Fruit fly (Drosophila melanogaster) whole organism, embryonic: Measurements from ENCODE around the gene CG31921.
A peak's percentile ranks its signal among the peaks of the same experiment; 100 is the strongest.

Experiments used
- CG10147 ChIP-seq: fragments of 200-800 bp; sonication (Bioruptor generic); optimal IDR thresholded peaks from 2 replicates; lab custom pipeline; 2019; ENCODE audit warnings: missing biosample characterization, mild to moderate bottlenecking, missing genetic modification characterization, moderate library complexity
- CG10959 ChIP-seq: fragments of 200-800 bp; sonication (Bioruptor generic); IDR thresholded peaks from 2 replicates; pipeline ENCODE4 v1.3.6; 2022; ENCODE audit warnings: missing biosample characterization, missing genetic modification characterization
- CG11085 ChIP-seq: fragments of 200-800 bp; sonication (Bioruptor generic); IDR thresholded peaks from 2 replicates; pipeline ENCODE4 v1.3.6; 2022; ENCODE audit warnings: missing biosample characterization, missing genetic modification characterization
- CG11696 ChIP-seq: fragments of 200-800 bp; sonication (Bioruptor generic); IDR thresholded peaks from 2 replicates; pipeline ENCODE4 v1.3.6; 2022; ENCODE audit warnings: missing biosample characterization, missing genetic modification characterization
- CG12744 ChIP-seq: fragments of 200-800 bp; sonication (Bioruptor generic); optimal IDR thresholded peaks from 2 replicates; lab custom pipeline; 2016; ENCODE audit warnings: missing biosample characterization, missing genetic modification characterization
- CG13775 ChIP-seq: fragments of 200-800 bp; sonication (Bioruptor generic); optimal IDR thresholded peaks from 3 replicates; lab custom pipeline; 2017; ENCODE audit warnings: missing biosample characterization, mild to moderate bottlenecking, missing genetic modification characterization
- CG1529 ChIP-seq: fragments of 200-800 bp; sonication (Bioruptor generic); optimal IDR thresholded peaks from 3 replicates; lab custom pipeline; 2018; ENCODE audit warnings: missing biosample characterization, missing genetic modification characterization
- CG1602 ChIP-seq: fragments of 200-800 bp; sonication (Bioruptor generic); optimal IDR thresholded peaks from 3 replicates; lab custom pipeline; 2016; ENCODE audit warnings: missing biosample characterization, missing genetic modification characterization
- CG17912 ChIP-seq: fragments of 200-800 bp; sonication (Bioruptor generic); optimal IDR thresholded peaks from 2 replicates; lab custom pipeline; 2018; ENCODE audit warnings: missing biosample characterization, mild to moderate bottlenecking, missing genetic modification characterization
- CG18599 ChIP-seq: fragments of 200-800 bp; sonication (Bioruptor generic); optimal IDR thresholded peaks from 3 replicates; lab custom pipeline; 2017; ENCODE audit warnings: missing biosample characterization, missing genetic modification characterization, mild to moderate bottlenecking, moderate library complexity, missing genetic modification reagents
- CG2129 ChIP-seq: fragments of 200-800 bp; sonication (Bioruptor generic); IDR thresholded peaks from 2 replicates; pipeline ENCODE4 v1.3.6; 2022; ENCODE audit warnings: missing biosample characterization, missing genetic modification characterization; ENCODE audit not compliant: partially characterized antibody
- CG2199 ChIP-seq: fragments of 200-800 bp; sonication (Bioruptor generic); IDR thresholded peaks from 3 replicates; pipeline ENCODE4 v1.3.6; 2022; ENCODE audit warnings: missing biosample characterization, missing genetic modification characterization
- CG32772 ChIP-seq: fragments of 200-800 bp; sonication (Bioruptor generic); IDR thresholded peaks from 2 replicates; pipeline ENCODE4 v1.3.6; 2022; ENCODE audit warnings: missing biosample characterization, missing genetic modification characterization
- CG3281 ChIP-seq: fragments of 200-800 bp; sonication (Bioruptor generic); optimal IDR thresholded peaks from 3 replicates; lab custom pipeline; 2017; ENCODE audit warnings: missing biosample characterization, mild to moderate bottlenecking, missing genetic modification characterization
- CG34224 ChIP-seq: fragments of 200-800 bp; sonication (Bioruptor generic); IDR thresholded peaks from 3 replicates; pipeline ENCODE4 v1.3.6; 2022; ENCODE audit warnings: missing biosample characterization, missing genetic modification characterization; ENCODE audit not compliant: partially characterized antibody
- CG8478 ChIP-seq: fragments of >200 bp; optimal IDR thresholded peaks from 2 replicates; lab custom pipeline; 2018
- Chrac-16 ChIP-seq: fragments of 200-800 bp; sonication (Bioruptor generic); optimal IDR thresholded peaks from 3 replicates; lab custom pipeline; 2016; ENCODE audit warnings: missing biosample characterization, missing genetic modification characterization
- Doc2 ChIP-seq: fragments of 200-800 bp; sonication (Bioruptor generic); IDR thresholded peaks from 2 replicates; pipeline ENCODE4 v1.3.6; 2022; ENCODE audit warnings: missing biosample characterization, missing genetic modification characterization
- E2f2 ChIP-seq: fragments of 200-800 bp; sonication (Bioruptor generic); IDR thresholded peaks from 2 replicates; pipeline ENCODE4 v1.3.6; 2022; ENCODE audit warnings: missing biosample characterization, missing genetic modification characterization
- Ets97D ChIP-seq: fragments of 200-800 bp; sonication (Bioruptor generic); optimal IDR thresholded peaks from 3 replicates; lab custom pipeline; 2016; ENCODE audit warnings: missing biosample characterization, missing genetic modification characterization
- Fer1 ChIP-seq: fragments of 200-800 bp; sonication (Bioruptor generic); optimal IDR thresholded peaks from 2 replicates; lab custom pipeline; 2017; ENCODE audit warnings: missing biosample characterization, mild to moderate bottlenecking, missing genetic modification characterization
- Fer2 ChIP-seq: fragments of 200-800 bp; sonication (Bioruptor generic); optimal IDR thresholded peaks from 2 replicates; lab custom pipeline; 2018; ENCODE audit warnings: missing biosample characterization, mild to moderate bottlenecking, missing genetic modification characterization, moderate library complexity
- Hmr ChIP-seq: fragments of 200-800 bp; sonication (Bioruptor generic); optimal IDR thresholded peaks from 3 replicates; lab custom pipeline; 2017; ENCODE audit warnings: mild to moderate bottlenecking, missing biosample characterization, missing genetic modification reagents, missing genetic modification characterization
- Hsf ChIP-seq: fragments of 200-800 bp; sonication (Bioruptor generic); optimal IDR thresholded peaks from 3 replicates; lab custom pipeline; 2016; ENCODE audit warnings: missing biosample characterization, missing genetic modification characterization
- Neu2 ChIP-seq: fragments of 200-800 bp; sonication (Bioruptor generic); optimal IDR thresholded peaks from 3 replicates; lab custom pipeline; 2016; ENCODE audit warnings: missing biosample characterization, missing genetic modification characterization, borderline replicate concordance
- Nf-YA ChIP-seq: fragments of 200-800 bp; sonication (Bioruptor generic); IDR thresholded peaks from 2 replicates; pipeline ENCODE4 v1.3.6; 2022; ENCODE audit warnings: missing biosample characterization, missing genetic modification characterization
- Nf-YB ChIP-seq: fragments of 200-800 bp; sonication (Bioruptor generic); optimal IDR thresholded peaks from 3 replicates; lab custom pipeline; 2019; ENCODE audit warnings: missing biosample characterization, mild to moderate bottlenecking, missing genetic modification characterization, moderate library complexity
- Pdp1 ChIP-seq, 2 experiments: fragments of 200-800 bp; sonication (Bioruptor generic); optimal IDR thresholded peaks; 3 replicates each; lab custom pipeline; 2016; ENCODE audit warnings: missing biosample characterization in 2 of 2, missing genetic modification characterization in 2 of 2, mild to moderate bottlenecking in 1 of 2, moderate library complexity in 1 of 2
- Ravus ChIP-seq: fragments of 200-800 bp; sonication (Bioruptor generic); IDR thresholded peaks from 2 replicates; pipeline ENCODE4 v1.3.6; 2022; ENCODE audit warnings: missing biosample characterization, missing genetic modification characterization
- Sox102F ChIP-seq: fragments of 200-800 bp; sonication (Bioruptor generic); optimal IDR thresholded peaks from 2 replicates; lab custom pipeline; 2018; ENCODE audit warnings: missing biosample characterization, mild to moderate bottlenecking, missing genetic modification characterization, moderate library complexity
- YL-1 ChIP-seq: fragments of 200-800 bp; sonication (Bioruptor generic); optimal IDR thresholded peaks from 3 replicates; lab custom pipeline; 2017; ENCODE audit warnings: missing biosample characterization, mild to moderate bottlenecking, missing genetic modification characterization
- crc ChIP-seq: fragments of 200-800 bp; sonication (Bioruptor generic); optimal IDR thresholded peaks from 2 replicates; lab custom pipeline; 2016; ENCODE audit warnings: missing biosample characterization, missing genetic modification characterization
- dimm ChIP-seq: fragments of 200-800 bp; sonication (Bioruptor generic); IDR thresholded peaks from 2 replicates; pipeline ENCODE4 v1.3.6; 2022; ENCODE audit warnings: missing biosample characterization, missing genetic modification characterization
- dysf ChIP-seq: fragments of 200-800 bp; sonication (Bioruptor generic); IDR thresholded peaks from 3 replicates; pipeline ENCODE4 v1.3.6; 2022; ENCODE audit warnings: missing biosample characterization, missing genetic modification characterization
- eve ChIP-seq, 2 experiments: fragments of >200 bp; optimal IDR thresholded peaks; 2 replicates each; lab custom pipeline; 2017; ENCODE audit warnings: missing biosample characterization in 2 of 2, missing genetic modification characterization in 2 of 2
- gcm ChIP-seq: fragments of 200-800 bp; sonication (Bioruptor generic); optimal IDR thresholded peaks from 2 replicates; lab custom pipeline; 2019; ENCODE audit warnings: missing biosample characterization, mild to moderate bottlenecking, missing genetic modification characterization, moderate library complexity
- gsb ChIP-seq: fragments of 200-800 bp; sonication (Bioruptor generic); IDR thresholded peaks from 2 replicates; pipeline ENCODE4 v1.3.6; 2022; ENCODE audit warnings: missing biosample characterization, missing genetic modification characterization
- h ChIP-seq: fragments of >200 bp; optimal IDR thresholded peaks from 2 replicates; lab custom pipeline; 2017
- her ChIP-seq: fragments of 200-800 bp; sonication (Bioruptor generic); optimal IDR thresholded peaks from 2 replicates; lab custom pipeline; 2016; ENCODE audit warnings: missing biosample characterization, missing genetic modification characterization
- ind ChIP-seq: fragments of 200-800 bp; sonication (Bioruptor generic); optimal IDR thresholded peaks from 3 replicates; lab custom pipeline; 2016; ENCODE audit warnings: missing biosample characterization, missing genetic modification characterization
- inv ChIP-seq: fragments of 200-800 bp; sonication (Bioruptor generic); IDR thresholded peaks from 2 replicates; pipeline ENCODE4 v1.3.6; 2022; ENCODE audit warnings: missing biosample characterization, missing genetic modification characterization; ENCODE audit not compliant: partially characterized antibody
- jigr1 ChIP-seq: fragments of 200-800 bp; sonication (Bioruptor generic); IDR thresholded peaks from 3 replicates; pipeline ENCODE4 v1.3.6; 2022; ENCODE audit warnings: missing biosample characterization, missing genetic modification characterization
- lov ChIP-seq, 2 experiments: fragments of 200-800 bp in 1 of 2; fragments of >200 bp in 1 of 2; sonication (Bioruptor generic) in 1 of 2; IDR thresholded peaks in 1 of 2; optimal IDR thresholded peaks in 1 of 2; 2 replicates in 1 of 2; 3 replicates in 1 of 2; pipeline versions ENCODE4 v1.3.6 to Lab custom; 2017 to 2022; ENCODE audit warnings: missing biosample characterization in 1 of 2, missing genetic modification characterization in 1 of 2
- nau ChIP-seq: fragments of 200-800 bp; sonication (Bioruptor generic); optimal IDR thresholded peaks from 3 replicates; lab custom pipeline; 2017; ENCODE audit warnings: missing biosample characterization, mild to moderate bottlenecking, missing genetic modification characterization, missing genetic modification reagents
- p53 ChIP-seq: fragments of 200-800 bp; sonication (Bioruptor generic); optimal IDR thresholded peaks from 2 replicates; lab custom pipeline; 2016; ENCODE audit warnings: missing biosample characterization, missing genetic modification characterization
- psq ChIP-seq: fragments of 200-800 bp; sonication (Bioruptor generic); optimal IDR thresholded peaks from 2 replicates; lab custom pipeline; 2017; ENCODE audit warnings: missing biosample characterization, missing genetic modification characterization
- sc ChIP-seq, 3 experiments: fragments of >200 bp in 2 of 3; fragments of 200-800 bp in 1 of 3; sonication (Bioruptor generic) in 1 of 3; optimal IDR thresholded peaks; 2 replicates in 2 of 3; 3 replicates in 1 of 3; lab custom pipeline; 2017; ENCODE audit warnings: mild to moderate bottlenecking in 1 of 3, missing biosample characterization in 1 of 3, missing genetic modification characterization in 1 of 3, missing genetic modification reagents in 1 of 3
- sisA ChIP-seq: fragments of 200-800 bp; sonication (Bioruptor generic); IDR thresholded peaks from 2 replicates; pipeline ENCODE4 v1.3.6; 2022; ENCODE audit warnings: missing biosample characterization, missing genetic modification characterization
- slou ChIP-seq: fragments of 200-800 bp; sonication (Bioruptor generic); optimal IDR thresholded peaks from 3 replicates; lab custom pipeline; 2016; ENCODE audit warnings: missing biosample characterization, missing genetic modification characterization
- trem ChIP-seq: fragments of 200-800 bp; optimal IDR thresholded peaks from 3 replicates; lab custom pipeline; 2019; ENCODE audit warnings: missing biosample characterization, mild to moderate bottlenecking, missing genetic modification characterization, moderate library complexity
- z ChIP-seq: fragments of 200-800 bp; sonication (Bioruptor generic); IDR thresholded peaks from 3 replicates; pipeline ENCODE4 v1.3.6; 2022; ENCODE audit warnings: missing biosample characterization, missing genetic modification characterization

CG31921 gene

dm6 chr2L:286421-286820 lies 45.7 kb downstream of the CG31921 start (continued):
- TF ChIP-seq CG10147 (GFP tag; lab: Kevin White, UChicago) (no peak), CG10959 (GFP tag; lab: Robert Waterston, UW) (0 out of 2 replicates have a peak, but pooled peaks have one; percentile 41), her (GFP tag; lab: Kevin White, UChicago) (peak; percentile 87), Hmr (GFP tag; lab: Kevin White, UChicago) (peak; percentile 85), CG18599 (peak; percentile 93), Fer1 (peak; percentile 80), slou (GFP tag; lab: Kevin White, UChicago) (no peak), CG1529 (GFP tag; lab: Kevin White, UChicago) (no peak), eve (GFP tag; optimal IDR thresholded peaks at IDR 0.05; lab: Kevin White, UChicago) (no peak), CG13775 (no peak), gsb (GFP tag; lab: Robert Waterston, UW) (peak; percentile 72), CG3281 (GFP tag; lab: Kevin White, UChicago) (peak; percentile 67), psq (GFP tag; lab: Kevin White, UChicago) (no peak), inv (GFP tag; lab: Robert Waterston, UW) (no peak), Nf-YB (GFP tag; lab: Kevin White, UChicago) (no peak), Neu2 (GFP tag; lab: Kevin White, UChicago) (no peak), Ravus (GFP tag; lab: Robert Waterston, UW) (no peak), CG11696 (GFP tag; lab: Robert Waterston, UW) (no peak), jigr1 (GFP tag; lab: Robert Waterston, UW) (no peak), sc (optimal IDR thresholded peaks at IDR 0.05; lab: Kevin White, UChicago) (no peak), sc (GFP tag; optimal IDR thresholded peaks at IDR 0.05; lab: Kevin White, UChicago) (no peak), Sox102F (GFP tag; lab: Kevin White, UChicago) (peak; percentile 58), sisA (peak; percentile 61), CG34224 (GFP tag; lab: Robert Waterston, UW) (0 out of 3 replicates have a peak, but pooled peaks have one; percentile 25), z (no peak), Ets97D (peak; percentile 20), gcm (GFP tag; lab: Kevin White, UChicago) (no peak), YL-1 (GFP tag; lab: Kevin White, UChicago) (no peak), CG11085 (GFP tag; lab: Robert Waterston, UW) (peak; percentile 55; the same call in 1 of the 2 replicates), CG32772 (peak; percentile 24; the same call in 1 of the 2 replicates), Nf-YA (GFP tag; lab: Robert Waterston, UW) (no peak), Fer2 (tag; lab: Kevin White, UChicago) (peak; percentile 38), nau (GFP tag; lab: Kevin White, UChicago) (peak; percentile 44), h (lab: Kevin White, UChicago) (no peak), crc (GFP tag; lab: Kevin White, UChicago) (peak; percentile 46), CG2129 (no peak), Doc2 (GFP tag; lab: Robert Waterston, UW) (no peak), Chrac-16 (peak; percentile 58), ind (GFP tag; lab: Kevin White, UChicago) (peak; percentile 78), dimm (GFP tag; lab: Robert Waterston, UW) (no peak), E2f2 (GFP tag; lab: Robert Waterston, UW) (peak; percentile 39; the same call in 1 of the 2 replicates), Hsf (GFP tag; lab: Kevin White, UChicago) (peak; percentile 66), trem (tag; lab: Kevin White, UChicago) (no peak), CG8478 (lab: Kevin White, UChicago) (no peak), lov (optimal IDR thresholded peaks at IDR 0.05; lab: Kevin White, UChicago) (no peak), lov (GFP tag; IDR thresholded peaks at IDR 0.05; lab: Robert Waterston, UW) (no peak), CG2199 (no peak), CG17912 (GFP tag; lab: Kevin White, UChicago) (peak; percentile 40), Pdp1 (GFP tag; optimal IDR thresholded peaks at IDR 0.05; lab: Kevin White, UChicago) (peak; percentile 46 to 71), p53 (no peak), CG1602 (GFP tag; lab: Kevin White, UChicago) (no peak), CG12744 (GFP tag; lab: Kevin White, UChicago) (peak; percentile 54), dysf (GFP tag; lab: Robert Waterston, UW) (peak; percentile 75)
